Fruit fly (Drosophila melanogaster) whole organism, prepupa: Measurements from ENCODE around the gene CG13607.

Experiments used
- Blimp-1 ChIP-seq: fragments of 200-800 bp; sonication (Bioruptor generic); optimal IDR thresholded peaks from 3 replicates; lab custom pipeline; 2017; ENCODE audit warnings: missing biosample characterization, missing genetic modification characterization, mild to moderate bottlenecking, moderate library complexity, missing genetic modification reagents
- CG10631 ChIP-seq: fragments of 200-800 bp; sonication (Bioruptor generic); optimal IDR thresholded peaks from 2 replicates; lab custom pipeline; 2016; ENCODE audit warnings: missing biosample characterization, missing genetic modification characterization
- CG10669 ChIP-seq: fragments of 200-800 bp; sonication (Bioruptor generic); optimal IDR thresholded peaks from 3 replicates; lab custom pipeline; 2018; ENCODE audit warnings: missing biosample characterization, mild to moderate bottlenecking, missing genetic modification characterization, moderate library complexity
- CG11762 ChIP-seq: fragments of 200-800 bp; sonication (Bioruptor generic); optimal IDR thresholded peaks from 3 replicates; lab custom pipeline; 2016; ENCODE audit warnings: missing biosample characterization, missing genetic modification characterization; ENCODE audit not compliant: insufficient read depth
- CG11902 ChIP-seq: fragments of 200-800 bp; sonication (Bioruptor generic); optimal IDR thresholded peaks from 3 replicates; lab custom pipeline; 2016; ENCODE audit warnings: missing biosample characterization, missing genetic modification characterization
- CG15336 ChIP-seq: fragments of 200-800 bp; sonication (Bioruptor generic); IDR thresholded peaks from 2 replicates; pipeline ENCODE4 v1.3.6; 2022; ENCODE audit warnings: missing biosample characterization, missing genetic modification characterization
- CG3032 ChIP-seq: fragments of 200-800 bp; optimal IDR thresholded peaks from 2 replicates; lab custom pipeline; 2019; ENCODE audit warnings: missing biosample characterization, mild to moderate bottlenecking, missing genetic modification characterization, moderate library complexity
- CG31627 ChIP-seq: fragments of 200-800 bp; sonication (Bioruptor generic); optimal IDR thresholded peaks from 3 replicates; lab custom pipeline; 2016; ENCODE audit warnings: missing biosample characterization, missing genetic modification characterization
- CG32006 ChIP-seq: fragments of 200-800 bp; sonication (Bioruptor generic); optimal IDR thresholded peaks from 3 replicates; lab custom pipeline; 2017; ENCODE audit warnings: missing biosample characterization, mild to moderate bottlenecking, missing genetic modification characterization
- CG3919 ChIP-seq: fragments of 200-800 bp; sonication (Bioruptor generic); optimal IDR thresholded peaks from 3 replicates; lab custom pipeline; 2016; ENCODE audit warnings: missing biosample characterization, missing genetic modification characterization
- CG4318 ChIP-seq: fragments of 200-800 bp; sonication (Bioruptor generic); optimal IDR thresholded peaks from 3 replicates; lab custom pipeline; 2017; ENCODE audit warnings: missing biosample characterization, mild to moderate bottlenecking, missing genetic modification characterization
- CG6163 ChIP-seq: fragments of 200-800 bp; sonication (Bioruptor generic); IDR thresholded peaks from 3 replicates; pipeline ENCODE4 v1.3.6; 2022; ENCODE audit warnings: missing biosample characterization, missing genetic modification characterization
- CG6276 ChIP-seq: fragments of 200-800 bp; sonication (Bioruptor generic); optimal IDR thresholded peaks from 2 replicates; lab custom pipeline; 2017; ENCODE audit warnings: missing biosample characterization, mild to moderate bottlenecking, missing genetic modification characterization
- CG6792 ChIP-seq: fragments of 200-800 bp; sonication (Bioruptor generic); optimal IDR thresholded peaks from 3 replicates; lab custom pipeline; 2016; ENCODE audit warnings: missing biosample characterization, missing genetic modification characterization
- CG6808 ChIP-seq: fragments of 200-800 bp; sonication (Bioruptor generic); optimal IDR thresholded peaks from 3 replicates; lab custom pipeline; 2017; ENCODE audit warnings: missing biosample characterization, missing genetic modification characterization, mild to moderate bottlenecking, moderate library complexity, missing genetic modification reagents
- CG6854 ChIP-seq: fragments of 200-800 bp; sonication (Bioruptor generic); optimal IDR thresholded peaks from 2 replicates; lab custom pipeline; 2017; ENCODE audit warnings: missing biosample characterization, mild to moderate bottlenecking, missing genetic modification characterization
- CG8319 ChIP-seq: fragments of 200-800 bp; sonication (Bioruptor generic); optimal IDR thresholded peaks from 3 replicates; lab custom pipeline; 2016; ENCODE audit warnings: missing biosample characterization, missing genetic modification characterization
- CG9139 ChIP-seq: fragments of 200-800 bp; sonication (Bioruptor generic); optimal IDR thresholded peaks from 3 replicates; lab custom pipeline; 2017; ENCODE audit warnings: missing biosample characterization, mild to moderate bottlenecking, missing genetic modification characterization
- Eip75B ChIP-seq: fragments of 200-800 bp; sonication (Bioruptor generic); optimal IDR thresholded peaks from 3 replicates; lab custom pipeline; 2016; ENCODE audit warnings: missing biosample characterization, missing genetic modification characterization
- Eip93F ChIP-seq: fragments of 200-800 bp; sonication (Bioruptor generic); optimal IDR thresholded peaks from 2 replicates; lab custom pipeline; 2016; ENCODE audit warnings: missing biosample characterization, mild to moderate bottlenecking, missing genetic modification characterization
- Ets96B ChIP-seq: fragments of 200-800 bp; optimal IDR thresholded peaks from 2 replicates; lab custom pipeline; 2019; ENCODE audit warnings: missing biosample characterization, mild to moderate bottlenecking, missing genetic modification characterization, moderate library complexity
- Gug ChIP-seq: fragments of 200-800 bp; sonication (Bioruptor generic); IDR thresholded peaks from 2 replicates; pipeline ENCODE4 v1.3.6; 2022; ENCODE audit warnings: missing biosample characterization, missing genetic modification characterization
- Hr38 ChIP-seq: sonication (Bioruptor generic); optimal IDR thresholded peaks from 2 replicates; lab custom pipeline; 2016; ENCODE audit warnings: missing biosample characterization, missing genetic modification characterization
- Hr39 ChIP-seq: fragments of 200-800 bp; sonication (Bioruptor generic); optimal IDR thresholded peaks from 2 replicates; lab custom pipeline; 2016; ENCODE audit warnings: missing biosample characterization, missing genetic modification characterization
- Hr4 ChIP-seq: fragments of 200-800 bp; sonication (Bioruptor generic); optimal IDR thresholded peaks from 3 replicates; lab custom pipeline; 2016; ENCODE audit warnings: missing biosample characterization, missing genetic modification characterization
- Lpt ChIP-seq: fragments of 200-800 bp; sonication (Bioruptor generic); optimal IDR thresholded peaks from 3 replicates; lab custom pipeline; 2016; ENCODE audit warnings: missing biosample characterization, missing genetic modification characterization
- Met ChIP-seq: fragments of 200-800 bp; sonication (Bioruptor generic); optimal IDR thresholded peaks from 3 replicates; lab custom pipeline; 2016; ENCODE audit warnings: missing biosample characterization, missing genetic modification characterization
- OdsH ChIP-seq: fragments of 200-800 bp; sonication (Bioruptor generic); optimal IDR thresholded peaks from 3 replicates; lab custom pipeline; 2016; ENCODE audit warnings: missing biosample characterization, missing genetic modification characterization
- Smox ChIP-seq: fragments of 200-800 bp; sonication (Bioruptor generic); optimal IDR thresholded peaks from 3 replicates; lab custom pipeline; 2016; ENCODE audit warnings: missing biosample characterization, missing genetic modification characterization
- Sox102F ChIP-seq: fragments of 200-800 bp; sonication (Bioruptor generic); optimal IDR thresholded peaks from 2 replicates; lab custom pipeline; 2016; ENCODE audit warnings: missing biosample characterization, mild to moderate bottlenecking, missing genetic modification characterization
- Sox14 ChIP-seq: fragments of 200-800 bp; sonication (Bioruptor generic); optimal IDR thresholded peaks from 3 replicates; lab custom pipeline; 2016; ENCODE audit warnings: missing biosample characterization, missing genetic modification characterization
- acj6 ChIP-seq: fragments of 200-800 bp; sonication (Bioruptor generic); optimal IDR thresholded peaks from 3 replicates; lab custom pipeline; 2016; ENCODE audit warnings: missing biosample characterization, missing genetic modification characterization
- dac ChIP-seq: fragments of 200-800 bp; sonication (Bioruptor generic); optimal IDR thresholded peaks from 2 replicates; lab custom pipeline; 2017; ENCODE audit warnings: missing biosample characterization, mild to moderate bottlenecking, missing genetic modification characterization
- dsx ChIP-seq: fragments of 200-800 bp; optimal IDR thresholded peaks from 3 replicates; lab custom pipeline; 2019; ENCODE audit warnings: missing biosample characterization, mild to moderate bottlenecking, missing genetic modification characterization, moderate library complexity; ENCODE audit not compliant: poor library complexity, severe bottlenecking
- eg ChIP-seq: fragments of 200-800 bp; sonication (Bioruptor generic); IDR thresholded peaks from 3 replicates; pipeline ENCODE4 v1.3.6; 2022; ENCODE audit warnings: missing biosample characterization, missing genetic modification characterization
- esn ChIP-seq: fragments of 200-800 bp; sonication (Bioruptor generic); optimal IDR thresholded peaks from 2 replicates; lab custom pipeline; 2016; ENCODE audit warnings: missing biosample characterization, mild to moderate bottlenecking, missing genetic modification characterization, moderate library complexity
- fd59A ChIP-seq: fragments of 200-800 bp; sonication (Bioruptor generic); optimal IDR thresholded peaks from 2 replicates; lab custom pipeline; 2017; ENCODE audit warnings: missing biosample characterization, mild to moderate bottlenecking, missing genetic modification characterization, missing genetic modification reagents
- fd85E ChIP-seq: fragments of 200-800 bp; sonication (Bioruptor generic); optimal IDR thresholded peaks from 3 replicates; lab custom pipeline; 2016; ENCODE audit warnings: missing biosample characterization, missing genetic modification characterization
- fkh ChIP-seq: fragments of 200-800 bp; sonication (Bioruptor generic); optimal IDR thresholded peaks from 3 replicates; lab custom pipeline; 2017; ENCODE audit warnings: missing biosample characterization, mild to moderate bottlenecking, missing genetic modification characterization, moderate library complexity
- spab ChIP-seq: fragments of 200-800 bp; sonication (Bioruptor generic); optimal IDR thresholded peaks from 2 replicates; lab custom pipeline; 2017; ENCODE audit warnings: missing biosample characterization, mild to moderate bottlenecking, missing genetic modification characterization, missing genetic modification reagents
- svp ChIP-seq: fragments of 200-800 bp; sonication (Bioruptor generic); peaks from one replicate; lab custom pipeline; 2016; ENCODE audit warnings: missing biosample characterization, missing genetic modification characterization
- topi ChIP-seq: fragments of 200-800 bp; sonication (Bioruptor generic); optimal IDR thresholded peaks from 3 replicates; lab custom pipeline; 2016; ENCODE audit warnings: missing biosample characterization, missing genetic modification characterization
- vri ChIP-seq: fragments of 200-800 bp; sonication (Bioruptor generic); optimal IDR thresholded peaks from 3 replicates; lab custom pipeline; 2016; ENCODE audit warnings: missing biosample characterization, mild to moderate bottlenecking, missing genetic modification characterization

The CG13607 gene

DNA sequence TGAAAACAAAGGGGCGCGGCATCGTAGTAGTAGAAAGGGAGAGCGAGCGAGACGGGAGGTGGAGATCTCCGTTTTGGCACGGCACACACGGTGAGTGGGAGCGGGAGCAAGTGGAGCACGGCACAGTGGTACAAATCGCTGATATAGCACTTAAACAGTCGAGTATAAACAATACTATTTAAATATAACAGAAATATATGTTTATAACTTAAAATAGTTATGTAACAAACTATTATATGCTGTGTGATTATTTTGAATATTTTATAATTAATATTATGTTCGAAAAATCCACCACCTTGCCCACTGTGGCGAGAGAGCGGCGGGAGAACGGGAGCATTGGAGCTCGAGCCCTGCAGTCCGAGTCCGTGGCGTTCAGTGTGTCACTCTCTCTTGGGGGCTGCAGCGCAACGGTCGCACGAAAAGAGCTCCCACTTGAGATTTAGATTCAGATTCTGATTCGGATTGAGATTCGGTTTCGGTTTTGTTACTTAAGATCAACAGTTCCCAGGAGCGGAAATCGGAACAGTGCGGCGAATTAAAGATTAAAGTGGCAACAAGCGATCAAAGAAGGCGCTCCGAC, 25.0 kb upstream of the CG13607 start, which contains the start of gene Kal1 (continued):
- peak; percentile 92 for TF ChIP-seq dac (GFP tag; lab: Kevin White, UChicago)
- peak; percentile 97 for TF ChIP-seq eg (GFP tag; lab: Robert Waterston, UW)
- peak; percentile 36 for TF ChIP-seq fkh (GFP tag; lab: Kevin White, UChicago)
- peak; percentile 98 for TF ChIP-seq CG6808 (GFP tag; lab: Kevin White, UChicago)
- peak; percentile 92 for TF ChIP-seq fd85E (GFP tag; lab: Kevin White, UChicago)
- TF ChIP-seq CG6792 (GFP tag; lab: Kevin White, UChicago) = peak; percentile 99
- peak; percentile 92 for TF ChIP-seq Met (GFP tag; lab: Kevin White, UChicago)
- TF ChIP-seq Blimp-1 (GFP tag; lab: Kevin White, UChicago) = peak; percentile 94
- peak; percentile 96 for TF ChIP-seq CG11762 (GFP tag; lab: Kevin White, UChicago)
- peak; percentile 98 for TF ChIP-seq CG3032 (tag; lab: Kevin White, UChicago)
- peak; percentile 97 for TF ChIP-seq CG10631 (GFP tag; lab: Kevin White, UChicago)
- peak; percentile 98 for TF ChIP-seq acj6
- TF ChIP-seq Sox102F (GFP tag; lab: Kevin White, UChicago) = peak; percentile 96
- TF ChIP-seq fd59A (GFP tag; lab: Kevin White, UChicago) = peak; percentile 98
- TF ChIP-seq CG10669 (GFP tag; lab: Kevin White, UChicago) = peak; percentile 97
- TF ChIP-seq Hr38 (GFP tag; lab: Kevin White, UChicago) = no peak
- TF ChIP-seq Lpt (GFP tag; lab: Kevin White, UChicago) = peak; percentile 93
- peak; percentile 81 for TF ChIP-seq Hr39
- peak; percentile 96 for TF ChIP-seq CG6276 (GFP tag; lab: Kevin White, UChicago)
- TF ChIP-seq topi (GFP tag; lab: Kevin White, UChicago) = peak; percentile 93
- TF ChIP-seq CG32006 = peak; percentile 97
- TF ChIP-seq CG6854 (GFP tag; lab: Kevin White, UChicago) = peak; percentile 98
- TF ChIP-seq Smox (GFP tag; lab: Kevin White, UChicago) = peak; percentile 93
- TF ChIP-seq CG31627 (GFP tag; lab: Kevin White, UChicago) = peak; percentile 84
- TF ChIP-seq spab = peak; percentile 98
- peak; percentile 96 for TF ChIP-seq vri
- peak; percentile 87 for TF ChIP-seq CG4318
- peak; percentile 95 for TF ChIP-seq Eip75B
- TF ChIP-seq esn (GFP tag; lab: Kevin White, UChicago) = peak; percentile 98
- peak; percentile 99 for TF ChIP-seq CG15336 (GFP tag; lab: Robert Waterston, UW)
- TF ChIP-seq Sox14 (GFP tag; lab: Kevin White, UChicago) = peak; percentile 93
- peak; percentile 97 for TF ChIP-seq Eip93F (GFP tag; lab: Kevin White, UChicago)

DNA sequence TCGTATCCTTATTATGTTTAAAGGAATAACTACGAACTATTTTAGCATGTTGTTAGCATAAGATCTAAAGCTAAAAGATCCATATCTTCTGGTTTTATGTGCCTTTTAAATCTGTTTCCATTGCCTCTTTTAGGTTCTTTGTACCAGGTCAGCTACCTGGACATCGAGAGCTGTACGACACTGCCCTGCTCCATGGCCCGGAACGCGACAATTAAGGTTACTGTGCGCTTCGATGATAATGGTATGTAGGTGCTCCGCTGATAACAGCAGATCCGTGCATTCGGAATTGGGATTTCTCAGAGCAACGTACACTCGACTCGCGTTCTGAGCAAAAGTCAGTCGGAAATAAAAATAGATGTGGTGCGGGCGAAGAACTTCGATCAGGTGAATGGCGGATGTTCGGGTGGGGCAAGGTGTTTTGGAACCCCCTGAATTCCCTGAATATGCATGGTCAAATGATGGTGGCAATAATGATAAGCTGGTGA, 23.6 kb upstream of the CG13607 start:
- TF ChIP-seq svp (GFP tag; lab: Kevin White, UChicago) (peak; percentile 98), fkh (GFP tag; lab: Kevin White, UChicago) (no peak)
- TF ChIP-seq, all 60 proteins: peak for 1

DNA sequence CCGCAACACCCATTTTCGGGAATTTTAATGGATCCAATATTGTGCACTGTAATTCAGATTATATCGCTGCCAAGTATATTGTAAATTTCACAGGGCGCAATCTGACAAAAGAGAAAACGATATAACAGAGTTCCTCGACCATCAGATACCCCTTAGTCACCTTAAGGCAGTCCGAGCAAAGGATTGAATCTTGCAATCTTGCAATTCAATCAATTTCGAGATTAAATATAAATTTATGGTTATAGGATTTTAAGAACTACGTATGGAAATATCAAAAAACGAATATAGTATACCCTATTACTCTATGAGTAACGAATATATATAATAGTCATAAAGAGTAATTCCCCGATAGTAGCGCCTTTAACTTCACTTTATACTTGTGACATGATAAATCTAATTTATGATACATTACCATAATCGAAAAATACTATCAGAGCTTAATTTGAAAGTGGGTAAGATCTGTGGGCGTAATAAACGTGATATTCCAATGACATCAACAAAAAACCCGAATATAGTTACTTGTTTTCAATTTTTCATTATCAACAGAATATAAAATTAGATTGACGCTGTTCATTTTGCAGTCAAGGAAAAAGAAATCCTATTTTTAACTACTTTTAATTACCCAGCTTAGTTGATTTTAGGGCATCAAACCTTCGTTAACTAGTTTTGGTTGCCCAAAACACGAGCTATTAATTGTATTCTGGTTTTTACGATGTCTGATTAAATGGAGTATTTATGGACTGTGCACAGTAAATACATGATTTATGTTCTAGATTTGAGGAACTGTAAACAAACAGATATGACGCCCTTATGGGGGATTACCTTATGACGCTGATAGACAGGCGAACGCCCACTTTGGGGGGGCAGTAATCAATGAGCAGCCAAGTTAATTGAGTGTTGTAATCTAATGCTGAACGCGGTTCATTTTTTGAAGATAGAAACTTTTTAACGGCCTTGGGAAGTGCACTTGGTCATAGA, 22.6 kb upstream of the CG13607 start:
- TF ChIP-seq Ets96B (tag; lab: Kevin White, UChicago) (no peak), Eip75B (no peak), CG4318 (no peak), OdsH (GFP tag; lab: Kevin White, UChicago) (no peak), fkh (GFP tag; lab: Kevin White, UChicago) (peak; percentile 55), acj6 (no peak), dsx (GFP tag; lab: Kevin White, UChicago) (no peak), CG15336 (GFP tag; lab: Robert Waterston, UW) (no peak), CG8319 (GFP tag; lab: Kevin White, UChicago) (no peak), CG6163 (GFP tag; lab: Robert Waterston, UW) (no peak), vri (peak; percentile 28), Sox102F (GFP tag; lab: Kevin White, UChicago) (no peak), Met (GFP tag; lab: Kevin White, UChicago) (no peak), CG3919 (no peak), Hr4 (GFP tag; lab: Kevin White, UChicago) (no peak), Gug (GFP tag; lab: Robert Waterston, UW) (no peak), svp (GFP tag; lab: Kevin White, UChicago) (peak; percentile 63), CG10669 (GFP tag; lab: Kevin White, UChicago) (no peak), eg (GFP tag; lab: Robert Waterston, UW) (no peak), CG32006 (no peak), CG9139 (GFP tag; lab: Kevin White, UChicago) (no peak), topi (GFP tag; lab: Kevin White, UChicago) (no peak), CG11902 (GFP tag; lab: Kevin White, UChicago) (no peak)
